Worm (Caenorhabditis elegans) whole organism, young adult: ENCODE data around the gene Y51H7C.10.
"Not testable (repeated sequence)": the region's sequence is repeated elsewhere in the genome, so short reads cannot be mapped to it uniquely, and the experiment has no call there.

Experiments
- dpl-1 ChIP-seq: fragments of 150-350 bp; optimal IDR thresholded peaks from 2 replicates; lab custom pipeline; 2014; ENCODE audit warnings: missing biosample characterization, missing genetic modification reagents, missing genetic modification characterization
- let-526 ChIP-seq: fragments of 200-800 bp; sonication (Bioruptor generic); IDR thresholded peaks from 2 replicates; pipeline ENCODE4 v1.3.6; 2022; ENCODE audit warnings: missing genetic modification reagents, missing genetic modification characterization, missing compliant biosample characterization
- nhr-120 ChIP-seq: fragments of 200-800 bp; sonication (Bioruptor generic); IDR thresholded peaks from 2 replicates; pipeline ENCODE4 v1.3.6; 2022; ENCODE audit warnings: missing genetic modification characterization, missing compliant biosample characterization
- sdz-38 ChIP-seq: sonication (generic microtip); optimal IDR thresholded peaks from 2 replicates; lab custom pipeline; 2016; ENCODE audit warnings: missing genotype, missing genetic modification characterization, missing compliant biosample characterization

DNA sequence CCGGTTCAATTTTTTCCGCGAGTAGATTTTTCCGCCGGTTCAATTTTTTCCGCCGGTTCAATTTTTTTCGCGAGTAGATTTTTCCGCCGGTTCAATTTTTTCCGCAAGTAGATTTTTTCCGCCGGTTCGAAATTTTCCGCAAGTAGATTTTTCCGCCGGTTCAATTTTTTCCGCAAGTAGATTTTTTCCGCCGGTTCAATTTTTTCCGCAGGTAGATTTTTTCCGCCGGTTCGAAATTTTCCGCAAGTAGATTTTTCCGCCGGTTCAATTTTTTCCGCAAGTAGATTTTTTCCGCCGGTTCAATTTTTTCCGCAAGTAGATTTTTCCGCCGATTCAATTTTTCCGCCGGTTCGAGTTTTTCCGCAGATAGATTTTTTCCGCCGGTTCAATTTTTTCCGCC lies 29.6 kb upstream of the Y51H7C.10 start:
- not testable (repeated sequence) for TF ChIP-seq sdz-38 (tag; lab: Kevin White, UChicago); let-526; dpl-1; nhr-120 (GFP tag; lab: Robert Waterston, UW)
